Fruit fly (Drosophila melanogaster) whole organism, embryonic: ENCODE measurements around the gene CG13837.

Source experiments
- Abd-B ChIP-seq: fragments of 200-800 bp; sonication (Bioruptor generic); optimal IDR thresholded peaks from 2 replicates; lab custom pipeline; 2018; ENCODE audit warnings: missing biosample characterization, mild to moderate bottlenecking, missing genetic modification characterization, moderate library complexity
- Atf-2 ChIP-seq: fragments of 200-800 bp; sonication (Bioruptor generic); optimal IDR thresholded peaks from 2 replicates; lab custom pipeline; 2016; ENCODE audit warnings: missing biosample characterization, missing genetic modification characterization
- CG10959 ChIP-seq: fragments of 200-800 bp; sonication (Bioruptor generic); IDR thresholded peaks from 2 replicates; pipeline ENCODE4 v1.3.6; 2022; ENCODE audit warnings: missing biosample characterization, missing genetic modification characterization
- CG10979 ChIP-seq: fragments of 200-800 bp; sonication (Bioruptor generic); optimal IDR thresholded peaks from 2 replicates; lab custom pipeline; 2018; ENCODE audit warnings: missing biosample characterization, mild to moderate bottlenecking, missing genetic modification characterization, moderate library complexity
- CG11696 ChIP-seq: fragments of 200-800 bp; sonication (Bioruptor generic); IDR thresholded peaks from 2 replicates; pipeline ENCODE4 v1.3.6; 2022; ENCODE audit warnings: missing biosample characterization, missing genetic modification characterization
- CG12104 ChIP-seq: fragments of 200-800 bp; sonication (Bioruptor generic); optimal IDR thresholded peaks from 3 replicates; lab custom pipeline; 2016; ENCODE audit warnings: missing biosample characterization, missing genetic modification characterization
- CG14667 ChIP-seq: fragments of 200-800 bp; sonication (Bioruptor generic); IDR thresholded peaks from 2 replicates; pipeline ENCODE4 v1.3.6; 2022; ENCODE audit warnings: missing biosample characterization, missing genetic modification characterization
- CG14965 ChIP-seq: fragments of 200-800 bp; sonication (Bioruptor generic); optimal IDR thresholded peaks from 2 replicates; lab custom pipeline; 2016; ENCODE audit warnings: missing biosample characterization, missing genetic modification characterization, borderline replicate concordance
- CG15269 ChIP-seq: fragments of 200-800 bp; sonication (Bioruptor generic); optimal IDR thresholded peaks from 2 replicates; lab custom pipeline; 2018; ENCODE audit warnings: missing biosample characterization, mild to moderate bottlenecking, missing genetic modification characterization, moderate library complexity
- CG17328 ChIP-seq: fragments of 200-800 bp; sonication (Bioruptor generic); IDR thresholded peaks from 2 replicates; pipeline ENCODE4 v1.3.6; 2022; ENCODE audit warnings: missing biosample characterization, missing genetic modification characterization
- CG17385 ChIP-seq: fragments of 200-800 bp; sonication (Bioruptor generic); optimal IDR thresholded peaks from 3 replicates; lab custom pipeline; 2018; ENCODE audit warnings: missing biosample characterization, mild to moderate bottlenecking, missing genetic modification characterization
- CG17802 ChIP-seq: fragments of 200-800 bp; sonication (Bioruptor generic); optimal IDR thresholded peaks from 2 replicates; lab custom pipeline; 2018; ENCODE audit warnings: missing biosample characterization, mild to moderate bottlenecking, missing genetic modification characterization, moderate library complexity
- CG2120 ChIP-seq: fragments of 200-800 bp; sonication (Bioruptor generic); optimal IDR thresholded peaks from 3 replicates; lab custom pipeline; 2016; ENCODE audit warnings: missing biosample characterization, missing genetic modification characterization
- CG30403 ChIP-seq: fragments of 200-800 bp; sonication (Bioruptor generic); optimal IDR thresholded peaks from 3 replicates; lab custom pipeline; 2016; ENCODE audit warnings: missing biosample characterization, missing genetic modification characterization
- CG7271 ChIP-seq: fragments of 200-800 bp; sonication (Bioruptor generic); optimal IDR thresholded peaks from 2 replicates; lab custom pipeline; 2018; ENCODE audit warnings: missing biosample characterization, mild to moderate bottlenecking, missing genetic modification characterization, moderate library complexity
- CG7556 ChIP-seq: fragments of 200-800 bp; sonication (Bioruptor generic); optimal IDR thresholded peaks from 2 replicates; lab custom pipeline; 2017; ENCODE audit warnings: missing biosample characterization, mild to moderate bottlenecking, missing genetic modification characterization
- CG7745 ChIP-seq: fragments of 200-800 bp; sonication (Bioruptor generic); optimal IDR thresholded peaks from 2 replicates; lab custom pipeline; 2018; ENCODE audit warnings: missing biosample characterization, mild to moderate bottlenecking, missing genetic modification characterization, moderate library complexity
- CG7928 ChIP-seq: fragments of 200-800 bp; sonication (Bioruptor generic); optimal IDR thresholded peaks from 2 replicates; lab custom pipeline; 2017; ENCODE audit warnings: missing biosample characterization, mild to moderate bottlenecking, missing genetic modification characterization
- CG8478 ChIP-seq: fragments of >200 bp; optimal IDR thresholded peaks from 2 replicates; lab custom pipeline; 2018
- CG8924 ChIP-seq: fragments of 200-800 bp; optimal IDR thresholded peaks from 3 replicates; lab custom pipeline; 2019; ENCODE audit warnings: missing biosample characterization, mild to moderate bottlenecking, missing genetic modification characterization, moderate library complexity
- CkIIα-i1 ChIP-seq: fragments of 200-800 bp; sonication (Bioruptor generic); IDR thresholded peaks from 2 replicates; pipeline ENCODE4 v1.3.6; 2022; ENCODE audit warnings: missing biosample characterization, missing genetic modification characterization
- Dip2 ChIP-seq: fragments of 200-800 bp; sonication (Bioruptor generic); IDR thresholded peaks from 2 replicates; pipeline ENCODE4 v1.3.6; 2022; ENCODE audit warnings: missing biosample characterization, missing genetic modification characterization
- Dip3 ChIP-seq: fragments of 200-800 bp; sonication (Bioruptor generic); optimal IDR thresholded peaks from 3 replicates; lab custom pipeline; 2016; ENCODE audit warnings: missing biosample characterization, missing genetic modification characterization
- Doc2 ChIP-seq: fragments of 200-800 bp; sonication (Bioruptor generic); IDR thresholded peaks from 2 replicates; pipeline ENCODE4 v1.3.6; 2022; ENCODE audit warnings: missing biosample characterization, missing genetic modification characterization
- HLHmδ ChIP-seq: fragments of 200-800 bp; sonication (Bioruptor generic); optimal IDR thresholded peaks from 2 replicates; lab custom pipeline; 2018; ENCODE audit warnings: missing biosample characterization, mild to moderate bottlenecking, missing genetic modification characterization, moderate library complexity
- Hsf ChIP-seq: fragments of 200-800 bp; sonication (Bioruptor generic); optimal IDR thresholded peaks from 3 replicates; lab custom pipeline; 2016; ENCODE audit warnings: missing biosample characterization, missing genetic modification characterization
- MBD-R2 ChIP-seq: fragments of 200-800 bp; sonication (Bioruptor generic); IDR thresholded peaks from 2 replicates; pipeline ENCODE4 v1.3.6; 2022; ENCODE audit warnings: missing biosample characterization, missing genetic modification characterization
- Mes4 ChIP-seq: fragments of 200-800 bp; sonication (Bioruptor generic); optimal IDR thresholded peaks from 2 replicates; lab custom pipeline; 2016; ENCODE audit warnings: missing biosample characterization, missing genetic modification characterization
- Mrtf ChIP-seq: fragments of 200-800 bp; sonication (Bioruptor generic); IDR thresholded peaks from 3 replicates; pipeline ENCODE4 v1.3.6; 2022; ENCODE audit warnings: missing biosample characterization, missing genetic modification characterization
- NC2β ChIP-seq: fragments of 200-800 bp; sonication (Bioruptor generic); optimal IDR thresholded peaks from 2 replicates; lab custom pipeline; 2016; ENCODE audit warnings: missing biosample characterization, missing genetic modification characterization
- Scr ChIP-seq: fragments of 200-800 bp; sonication (Bioruptor generic); IDR thresholded peaks from 2 replicates; pipeline ENCODE4 v1.3.6; 2022; ENCODE audit warnings: missing biosample characterization, missing genetic modification characterization; ENCODE audit not compliant: partially characterized antibody
- Side ChIP-seq: fragments of 200-800 bp; sonication (Bioruptor generic); optimal IDR thresholded peaks from 2 replicates; lab custom pipeline; 2016; ENCODE audit warnings: missing biosample characterization, missing genetic modification characterization
- Sin3A ChIP-seq: fragments of >200 bp; optimal IDR thresholded peaks from 2 replicates; lab custom pipeline; 2018
- Six4 ChIP-seq: fragments of 200-800 bp; sonication (Bioruptor generic); optimal IDR thresholded peaks from 2 replicates; lab custom pipeline; 2016; ENCODE audit warnings: missing biosample characterization, missing genetic modification characterization
- Trl ChIP-seq, 3 experiments: fragments of >200 bp in 2 of 3; fragments of 200-800 bp in 1 of 3; sonication (Bioruptor generic) in 1 of 3; optimal IDR thresholded peaks; 2 replicates in 1 of 3; 3 replicates in 2 of 3; lab custom pipeline; 2016 to 2017; ENCODE audit warnings: missing biosample characterization in 1 of 3, missing genetic modification characterization in 1 of 3
- Vsx1 ChIP-seq: fragments of 200-800 bp; sonication (Bioruptor generic); optimal IDR thresholded peaks from 2 replicates; lab custom pipeline; 2017; ENCODE audit warnings: missing biosample characterization, mild to moderate bottlenecking, missing genetic modification characterization, missing genetic modification reagents
- ap ChIP-seq: fragments of 200-800 bp; sonication (Bioruptor generic); IDR thresholded peaks from 2 replicates; pipeline ENCODE4 v1.3.6; 2022; ENCODE audit warnings: missing biosample characterization, missing genetic modification characterization
- ash1 ChIP-seq: fragments of 200-800 bp; sonication (Bioruptor generic); optimal IDR thresholded peaks from 2 replicates; lab custom pipeline; 2018; ENCODE audit warnings: missing biosample characterization, mild to moderate bottlenecking, missing genetic modification characterization
- cg ChIP-seq: fragments of 200-800 bp; sonication (Bioruptor generic); optimal IDR thresholded peaks from 3 replicates; lab custom pipeline; 2019; ENCODE audit warnings: missing biosample characterization, mild to moderate bottlenecking, missing genetic modification characterization, moderate library complexity
- crc ChIP-seq: fragments of 200-800 bp; sonication (Bioruptor generic); optimal IDR thresholded peaks from 2 replicates; lab custom pipeline; 2016; ENCODE audit warnings: missing biosample characterization, missing genetic modification characterization
- dm ChIP-seq: fragments of 200-800 bp; sonication (Bioruptor generic); optimal IDR thresholded peaks from 3 replicates; lab custom pipeline; 2016; ENCODE audit warnings: missing biosample characterization, missing genetic modification characterization
- dmrt11E ChIP-seq: fragments of 200-800 bp; sonication (Bioruptor generic); optimal IDR thresholded peaks from 3 replicates; lab custom pipeline; 2018; ENCODE audit warnings: missing biosample characterization, mild to moderate bottlenecking, missing genetic modification characterization, moderate library complexity
- dmrt99B ChIP-seq: fragments of 200-800 bp; sonication (Bioruptor generic); optimal IDR thresholded peaks from 2 replicates; lab custom pipeline; 2018; ENCODE audit warnings: missing biosample characterization, mild to moderate bottlenecking, missing genetic modification characterization, moderate library complexity
- kah ChIP-seq: fragments of 200-800 bp; sonication (Bioruptor generic); optimal IDR thresholded peaks from 2 replicates; lab custom pipeline; 2018; ENCODE audit warnings: missing biosample characterization, mild to moderate bottlenecking, missing genetic modification characterization
- luna ChIP-seq: fragments of 200-800 bp; sonication (Bioruptor generic); optimal IDR thresholded peaks from 2 replicates; lab custom pipeline; 2016; ENCODE audit warnings: missing biosample characterization, missing genetic modification characterization
- onecut ChIP-seq: fragments of 200-800 bp; sonication (Bioruptor generic); IDR thresholded peaks from 2 replicates; pipeline ENCODE4 v1.3.6; 2022; ENCODE audit warnings: missing biosample characterization, missing genetic modification characterization
- otp ChIP-seq: fragments of 200-800 bp; sonication (Bioruptor generic); IDR thresholded peaks from 3 replicates; pipeline ENCODE4, ENCODE4 v1.3.6; 2022; ENCODE audit warnings: missing biosample characterization, missing genetic modification characterization
- ssp ChIP-seq: fragments of 200-800 bp; sonication (Bioruptor generic); IDR thresholded peaks from 2 replicates; pipeline ENCODE4 v1.3.6; 2022; ENCODE audit warnings: missing biosample characterization, missing genetic modification characterization
- stwl ChIP-seq: fragments of 200-800 bp; sonication (Bioruptor generic); optimal IDR thresholded peaks from 3 replicates; lab custom pipeline; 2018; ENCODE audit warnings: missing biosample characterization, mild to moderate bottlenecking, missing genetic modification characterization, moderate library complexity
- twi ChIP-seq: fragments of 200-800 bp; optimal IDR thresholded peaks from 2 replicates; lab custom pipeline; 2019; ENCODE audit warnings: missing biosample characterization, mild to moderate bottlenecking, missing genetic modification characterization, moderate library complexity
- vfl ChIP-seq: fragments of 200-800 bp; sonication (Bioruptor generic); optimal IDR thresholded peaks from 2 replicates; lab custom pipeline; 2016; ENCODE audit warnings: missing biosample characterization, missing genetic modification characterization
- vvl ChIP-seq: fragments of 200-800 bp; sonication (Bioruptor generic); IDR thresholded peaks from 2 replicates; pipeline ENCODE4 v1.3.6; 2022; ENCODE audit warnings: missing biosample characterization, missing genetic modification characterization
- zfh2 ChIP-seq: fragments of 200-800 bp; sonication (Bioruptor generic); optimal IDR thresholded peaks from 2 replicates; lab custom pipeline; 2016; ENCODE audit warnings: missing biosample characterization, missing genetic modification characterization

The CG13837 gene

DNA sequence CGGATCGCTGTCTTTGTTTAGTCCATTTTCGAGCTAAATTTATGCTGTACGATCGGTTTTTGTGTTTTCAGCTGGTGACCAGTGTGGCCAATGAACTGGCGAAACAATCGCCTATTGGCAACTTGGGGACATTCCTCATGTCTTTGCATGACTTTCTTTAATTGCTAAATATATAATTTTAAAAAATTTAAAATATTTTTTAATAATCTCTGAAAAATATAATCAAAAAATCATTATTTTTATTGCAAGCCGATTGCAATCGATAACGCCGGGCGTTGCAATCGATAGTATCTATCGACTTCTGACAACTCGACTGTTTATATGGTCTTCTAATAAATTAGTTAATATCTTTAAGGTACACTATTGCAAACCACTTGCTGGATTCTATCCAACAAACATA, 17.4 kb downstream of the CG13837 start, which contains the start of the genes sav and Ublcp1 (continued):
- no peak for TF ChIP-seq CG12104 (GFP tag; lab: Kevin White, UChicago)
- no peak for TF ChIP-seq kah (GFP tag; lab: Kevin White, UChicago)
- no peak for TF ChIP-seq Mes4 (GFP tag; lab: Kevin White, UChicago)
- no peak for TF ChIP-seq Doc2 (GFP tag; lab: Robert Waterston, UW)
- TF ChIP-seq CG17328 (GFP tag; lab: Robert Waterston, UW), result no peak
- peak; percentile 32 for TF ChIP-seq CG2120 (GFP tag; lab: Kevin White, UChicago)
- peak; percentile 93 for TF ChIP-seq Scr (GFP tag; lab: Robert Waterston, UW)
- TF ChIP-seq twi (tag; lab: Kevin White, UChicago), result peak; percentile 16
- no peak for TF ChIP-seq luna (GFP tag; lab: Kevin White, UChicago)
- no peak for TF ChIP-seq CG17385 (GFP tag; lab: Kevin White, UChicago)
- TF ChIP-seq Six4 (GFP tag; lab: Kevin White, UChicago), result no peak
- no peak for TF ChIP-seq cg (GFP tag; lab: Kevin White, UChicago)
- TF ChIP-seq CkIIα-i1 (GFP tag; lab: Robert Waterston, UW), result no peak
- TF ChIP-seq CG7745, result no peak
- TF ChIP-seq ap (GFP tag; lab: Robert Waterston, UW), result no peak
- no peak for TF ChIP-seq zfh2 (GFP tag; lab: Kevin White, UChicago)
- TF ChIP-seq Dip2 (GFP tag; lab: Robert Waterston, UW), result no peak
- TF ChIP-seq stwl (tag; lab: Kevin White, UChicago), result peak; percentile 83
- TF ChIP-seq onecut (GFP tag; lab: Robert Waterston, UW), result 0 out of 2 replicates have a peak, but pooled peaks have one; percentile 3
- TF ChIP-seq CG14965, result no peak
- TF ChIP-seq ash1 (GFP tag; lab: Kevin White, UChicago), result no peak
- no peak for TF ChIP-seq HLHmδ (GFP tag; lab: Kevin White, UChicago)
- TF ChIP-seq Mrtf (GFP tag; lab: Robert Waterston, UW), result no peak
- TF ChIP-seq vfl (GFP tag; lab: Kevin White, UChicago), result no peak
- TF ChIP-seq crc (GFP tag; lab: Kevin White, UChicago), result no peak
- no peak for TF ChIP-seq CG11696 (GFP tag; lab: Robert Waterston, UW)
- peak; percentile 1 for TF ChIP-seq Sin3A (lab: Kevin White, UChicago)
- no peak for TF ChIP-seq Atf-2 (GFP tag; lab: Kevin White, UChicago)
- no peak for TF ChIP-seq CG7556 (GFP tag; lab: Kevin White, UChicago)
- no peak for TF ChIP-seq dm (GFP tag; lab: Kevin White, UChicago)
- no peak for TF ChIP-seq Hsf (GFP tag; lab: Kevin White, UChicago)
- no peak for TF ChIP-seq CG17802 (tag; lab: Kevin White, UChicago)
- 0 out of 2 replicates have a peak, but pooled peaks have one; percentile 15 for TF ChIP-seq ssp (GFP tag; lab: Robert Waterston, UW)
- TF ChIP-seq CG7928 (GFP tag; lab: Kevin White, UChicago), result no peak
- TF ChIP-seq otp, result no peak
- no peak for TF ChIP-seq Dip3 (GFP tag; lab: Kevin White, UChicago)
- peak; percentile 86 for TF ChIP-seq MBD-R2
- peak; percentile 32 for TF ChIP-seq dmrt11E (tag; lab: Kevin White, UChicago)
- peak; percentile 35 for TF ChIP-seq vvl (GFP tag; lab: Robert Waterston, UW)
- TF ChIP-seq CG10979 (tag; lab: Kevin White, UChicago), result peak; percentile 37
- peak; percentile 53 for TF ChIP-seq Abd-B (GFP tag; lab: Kevin White, UChicago)
- no peak for TF ChIP-seq CG8478 (lab: Kevin White, UChicago)
- TF ChIP-seq NC2β (GFP tag; lab: Kevin White, UChicago), result no peak
- TF ChIP-seq CG10959 (GFP tag; lab: Robert Waterston, UW), result no peak
- TF ChIP-seq CG7271 (tag; lab: Kevin White, UChicago), result no peak
- peak; percentile 5 for TF ChIP-seq CG30403 (GFP tag; lab: Kevin White, UChicago)
- no peak for TF ChIP-seq CG14667 (GFP tag; lab: Robert Waterston, UW)
- TF ChIP-seq CG15269 (tag; lab: Kevin White, UChicago), result no peak
- peak; percentile 54 for TF ChIP-seq CG8924 (tag; lab: Kevin White, UChicago)
- no peak for TF ChIP-seq Side (GFP tag; lab: Kevin White, UChicago)
- TF ChIP-seq Trl (optimal IDR thresholded peaks at IDR 0.05; lab: Kevin White, UChicago), result no peak
- TF ChIP-seq Trl (GFP tag; optimal IDR thresholded peaks at IDR 0.05; lab: Kevin White, UChicago), result no peak
- no peak for TF ChIP-seq dmrt99B
- no peak for TF ChIP-seq Vsx1 (GFP tag; lab: Kevin White, UChicago)
